Worm (Caenorhabditis elegans) whole organism, young adult: ENCODE data around the gene gtf-2A2.

Experiments
- B0019.2 ChIP-seq: fragments of 200-800 bp; sonication (Bioruptor generic); conservative IDR thresholded peaks from 2 replicates; pipeline ENCODE4 v1.3.6; 2022; ENCODE audit warnings: missing genetic modification reagents, missing genetic modification characterization, missing compliant biosample characterization
- F23B12.7 ChIP-seq: sonication (generic microtip); optimal IDR thresholded peaks from 2 replicates; lab custom pipeline; 2017; ENCODE audit warnings: missing genetic modification characterization, mild to moderate bottlenecking, missing compliant biosample characterization, antibody characterized with exemption, moderate library complexity; ENCODE audit not compliant: insufficient read depth
- F33H1.4 ChIP-seq: fragments of 200-800 bp; sonication (Bioruptor generic); IDR thresholded peaks from 2 replicates; pipeline ENCODE4 v1.3.6; 2022; ENCODE audit warnings: missing genetic modification reagents, missing genetic modification characterization, missing compliant biosample characterization
- T26A5.8 ChIP-seq: sonication (generic microtip); optimal IDR thresholded peaks from 2 replicates; lab custom pipeline; 2016; ENCODE audit warnings: missing genetic modification characterization, missing compliant biosample characterization
- Y53F4B.3 ChIP-seq: fragments of 200-800 bp; sonication (Bioruptor generic); IDR thresholded peaks from 2 replicates; pipeline ENCODE4 v1.3.6; 2022; ENCODE audit warnings: missing genetic modification reagents, missing genetic modification characterization, missing compliant biosample characterization
- Y56A3A.18 ChIP-seq: fragments of 200-800 bp; sonication (Bioruptor generic); IDR thresholded peaks from 2 replicates; pipeline ENCODE4 v1.3.6; 2022; ENCODE audit warnings: missing genetic modification reagents, missing genetic modification characterization, missing compliant biosample characterization
- ZK185.1 ChIP-seq: sonication (generic microtip); optimal IDR thresholded peaks from 2 replicates; lab custom pipeline; 2016; ENCODE audit warnings: mild to moderate bottlenecking, missing genetic modification characterization, missing compliant biosample characterization; ENCODE audit not compliant: poor library complexity, severe bottlenecking
- attf-3 ChIP-seq: fragments of 200-800 bp; sonication (Bioruptor generic); conservative IDR thresholded peaks from 2 replicates; pipeline ENCODE4 v1.3.6; 2022; ENCODE audit warnings: missing genetic modification reagents, missing genetic modification characterization, missing compliant biosample characterization
- attf-6 ChIP-seq: fragments of 200-800 bp; sonication (Bioruptor generic); IDR thresholded peaks from 2 replicates; pipeline ENCODE4 v1.3.6; 2022; ENCODE audit warnings: missing genetic modification reagents, missing genetic modification characterization, missing compliant biosample characterization
- bed-1 ChIP-seq: fragments of 200-800 bp; sonication (Bioruptor generic); IDR thresholded peaks from 2 replicates; pipeline ENCODE4 v1.3.6; 2022; ENCODE audit warnings: missing genetic modification reagents, missing genetic modification characterization, missing compliant biosample characterization
- cebp-1 ChIP-seq, 2 experiments: fragments of 200-800 bp in 1 of 2; sonication (Bioruptor generic) in 1 of 2; sonication (generic microtip) in 1 of 2; IDR thresholded peaks in 1 of 2; optimal IDR thresholded peaks in 1 of 2; 2 replicates each; pipeline versions ENCODE4 v1.3.6 to Lab custom; 2017 to 2022; ENCODE audit warnings: missing compliant biosample characterization in 2 of 2, missing genetic modification characterization in 2 of 2, mild to moderate bottlenecking in 1 of 2, missing genetic modification reagents in 1 of 2, moderate library complexity in 1 of 2
- cebp-2 ChIP-seq: fragments of 200-800 bp; sonication (Bioruptor generic); IDR thresholded peaks from 2 replicates; pipeline ENCODE4 v1.3.6; 2022; ENCODE audit warnings: missing genetic modification characterization, missing compliant biosample characterization
- ceh-27 ChIP-seq: fragments of 200-800 bp; sonication (Bioruptor generic); optimal IDR thresholded peaks from 2 replicates; lab custom pipeline; 2018; ENCODE audit warnings: mild to moderate bottlenecking, missing genetic modification characterization, moderate library complexity, missing compliant biosample characterization
- ceh-79 ChIP-seq: sonication (generic microtip); optimal IDR thresholded peaks from 2 replicates; lab custom pipeline; 2017; ENCODE audit warnings: mild to moderate bottlenecking, missing genetic modification characterization, missing compliant biosample characterization
- ceh-91 ChIP-seq: fragments of 200-800 bp; sonication (Bioruptor generic); IDR thresholded peaks from 2 replicates; pipeline ENCODE4 v1.3.6; 2022; ENCODE audit warnings: missing genetic modification reagents, missing genetic modification characterization, missing compliant biosample characterization
- egl-18 ChIP-seq: fragments of 200-800 bp; sonication (Bioruptor generic); IDR thresholded peaks from 2 replicates; pipeline ENCODE4 v1.3.6; 2022; ENCODE audit warnings: missing genetic modification reagents, missing genetic modification characterization, missing compliant biosample characterization
- egl-44 ChIP-seq: fragments of 200-800 bp; sonication (Bioruptor generic); IDR thresholded peaks from 2 replicates; pipeline ENCODE4 v1.3.6; 2022; ENCODE audit warnings: missing genetic modification reagents, missing genetic modification characterization, missing compliant biosample characterization
- egrh-3 ChIP-seq: fragments of 200-800 bp; sonication (Bioruptor generic); IDR thresholded peaks from 2 replicates; pipeline ENCODE4 v1.3.6; 2022; ENCODE audit warnings: missing genetic modification reagents, missing genetic modification characterization, missing compliant biosample characterization
- hmg-1.2 ChIP-seq: fragments of 200-800 bp; sonication (Bioruptor generic); IDR thresholded peaks from 2 replicates; pipeline ENCODE4 v1.3.6; 2022; ENCODE audit warnings: missing genetic modification reagents, missing genetic modification characterization, missing compliant biosample characterization
- hmg-20 ChIP-seq: fragments of 200-800 bp; sonication (Bioruptor generic); IDR thresholded peaks from 2 replicates; pipeline ENCODE4 v1.3.6; 2022; ENCODE audit warnings: missing genetic modification reagents, missing genetic modification characterization, missing compliant biosample characterization
- hrde-1 ChIP-seq: sonication (generic microtip); optimal IDR thresholded peaks from 2 replicates; lab custom pipeline; 2016; ENCODE audit warnings: missing genetic modification characterization, mild to moderate bottlenecking, missing compliant biosample characterization, moderate library complexity, missing genotype, missing genetic modification reagents, borderline replicate concordance
- lag-1 ChIP-seq: fragments of 200-800 bp; sonication (Bioruptor generic); IDR thresholded peaks from 2 replicates; pipeline ENCODE4 v1.3.6; 2022; ENCODE audit warnings: missing genetic modification reagents, missing genetic modification characterization, missing compliant biosample characterization
- let-526 ChIP-seq: fragments of 200-800 bp; sonication (Bioruptor generic); IDR thresholded peaks from 2 replicates; pipeline ENCODE4 v1.3.6; 2022; ENCODE audit warnings: missing genetic modification reagents, missing genetic modification characterization, missing compliant biosample characterization
- let-607 ChIP-seq, 2 experiments: fragments of 200-800 bp in 1 of 2; sonication (Bioruptor generic) in 1 of 2; sonication (generic microtip) in 1 of 2; optimal IDR thresholded peaks; 2 replicates each; lab custom pipeline; 2016 to 2018; ENCODE audit warnings: mild to moderate bottlenecking in 2 of 2, missing compliant biosample characterization in 2 of 2, missing genetic modification characterization in 2 of 2, moderate library complexity in 2 of 2, missing genotype in 1 of 2
- lin-26 ChIP-seq: fragments of 200-800 bp; sonication (Bioruptor generic); IDR thresholded peaks from 2 replicates; pipeline ENCODE4 v1.3.6; 2022; ENCODE audit warnings: missing genetic modification reagents, missing genetic modification characterization, missing compliant biosample characterization
- madf-8 ChIP-seq: fragments of 200-800 bp; sonication (Bioruptor generic); conservative IDR thresholded peaks from 2 replicates; pipeline ENCODE4 v1.3.6; 2022; ENCODE audit warnings: missing genetic modification reagents, missing genetic modification characterization, missing compliant biosample characterization
- mel-28 ChIP-seq: sonication (generic microtip); optimal IDR thresholded peaks from 2 replicates; lab custom pipeline; 2016; ENCODE audit warnings: borderline replicate concordance, mild to moderate bottlenecking, missing genetic modification characterization, missing compliant biosample characterization
- nfya-1 ChIP-seq: sonication (generic microtip); optimal IDR thresholded peaks from 2 replicates; lab custom pipeline; 2017; ENCODE audit warnings: antibody characterized with exemption, missing compliant biosample characterization, missing genetic modification characterization, borderline replicate concordance; ENCODE audit not compliant: insufficient read depth
- nfya-2 ChIP-seq: fragments of 200-800 bp; sonication (Bioruptor generic); IDR thresholded peaks from 2 replicates; pipeline ENCODE4 v1.3.6; 2022; ENCODE audit warnings: missing genetic modification reagents, missing genetic modification characterization, missing compliant biosample characterization
- nhr-90 ChIP-seq: sonication (generic microtip); optimal IDR thresholded peaks from 2 replicates; lab custom pipeline; 2016; ENCODE audit warnings: missing genotype, mild to moderate bottlenecking, missing genetic modification characterization, missing compliant biosample characterization
- pbrm-1 ChIP-seq: fragments of 200-800 bp; sonication (Bioruptor generic); IDR thresholded peaks from 2 replicates; pipeline ENCODE4 v1.3.6; 2022; ENCODE audit warnings: missing genetic modification reagents, missing genetic modification characterization, missing compliant biosample characterization
- sdz-38 ChIP-seq: sonication (generic microtip); optimal IDR thresholded peaks from 2 replicates; lab custom pipeline; 2016; ENCODE audit warnings: missing genotype, missing genetic modification characterization, missing compliant biosample characterization
- unc-130 ChIP-seq: sonication (generic microtip); optimal IDR thresholded peaks from 2 replicates; lab custom pipeline; 2016; ENCODE audit warnings: missing genetic modification reagents, missing genetic modification characterization, missing compliant biosample characterization
- unc-62 ChIP-seq: fragments of 150-350 bp; optimal IDR thresholded peaks from 2 replicates; lab custom pipeline; 2014; ENCODE audit warnings: missing biosample characterization, missing genetic modification reagents, missing genetic modification characterization
- zfh-2 ChIP-seq: fragments of 200-800 bp; sonication (Bioruptor generic); conservative IDR thresholded peaks from 2 replicates; pipeline ENCODE4 v1.3.6; 2022; ENCODE audit warnings: missing genetic modification reagents, missing genetic modification characterization, missing compliant biosample characterization
- ztf-18 ChIP-seq: sonication (generic microtip); optimal IDR thresholded peaks from 2 replicates; lab custom pipeline; 2016; ENCODE audit warnings: missing genotype, mild to moderate bottlenecking, missing genetic modification characterization, missing compliant biosample characterization
- ztf-25 ChIP-seq: fragments of 200-800 bp; sonication (Bioruptor generic); IDR thresholded peaks from 2 replicates; pipeline ENCODE4 v1.3.6; 2022; ENCODE audit warnings: missing genetic modification reagents, missing genetic modification characterization, missing compliant biosample characterization
- ztf-28 ChIP-seq: fragments of 200-800 bp; sonication (Bioruptor generic); IDR thresholded peaks from 2 replicates; pipeline ENCODE4 v1.3.6; 2022; ENCODE audit warnings: missing genetic modification reagents, missing genetic modification characterization, missing compliant biosample characterization
- ztf-3 ChIP-seq: fragments of 200-800 bp; sonication (Bioruptor generic); optimal IDR thresholded peaks from 2 replicates; lab custom pipeline; 2018; ENCODE audit warnings: mild to moderate bottlenecking, missing genetic modification characterization, missing compliant biosample characterization
- ztf-6 ChIP-seq: fragments of 200-800 bp; sonication (Bioruptor generic); IDR thresholded peaks from 2 replicates; pipeline ENCODE4 v1.3.6; 2022; ENCODE audit warnings: missing genetic modification reagents, missing genetic modification characterization, missing compliant biosample characterization

gtf-2A2 gene

DNA sequence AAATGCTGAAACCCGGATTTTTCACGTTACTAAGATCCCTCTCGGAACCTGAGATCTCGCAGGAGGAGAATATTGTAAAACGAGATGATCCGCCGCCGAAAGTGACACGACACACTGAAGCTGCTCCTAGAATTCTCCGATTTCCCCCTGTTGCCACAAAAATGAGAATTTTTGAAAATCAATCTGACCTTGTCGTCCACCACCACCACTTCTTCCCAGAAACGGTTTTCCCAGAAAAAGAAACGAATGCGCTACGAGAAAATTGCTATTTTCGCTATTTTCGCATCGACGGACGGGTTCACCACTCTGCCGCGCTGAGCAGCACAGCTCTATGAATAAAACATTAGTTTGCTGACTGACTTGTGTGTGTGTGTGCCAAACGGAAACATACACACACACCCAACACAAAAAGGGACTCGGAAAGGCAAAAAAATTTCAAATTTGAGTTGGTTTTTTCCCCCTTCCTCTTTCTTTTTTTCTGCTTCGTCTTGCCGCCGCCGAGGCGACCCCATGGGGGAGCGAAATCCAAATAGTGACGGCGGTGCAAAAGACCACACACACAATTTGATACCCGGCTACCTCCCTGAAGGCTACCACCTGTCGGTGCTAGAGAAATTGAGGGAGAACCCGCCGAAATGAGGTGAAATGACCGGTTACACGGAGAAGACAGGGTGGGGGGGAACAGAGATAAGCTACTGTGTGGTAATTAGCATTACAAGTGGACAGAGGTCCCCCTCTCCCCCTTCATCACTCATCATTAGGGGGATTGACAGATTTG, 11.2 kb upstream of the gtf-2A2 start:
- TF ChIP-seq zfh-2: peak; percentile 58; the same call in 1 of the 2 replicates
- TF ChIP-seq nfya-2 (GFP tag; lab: Robert Waterston, UW): 0 out of 2 replicates have a peak, but pooled peaks have one; percentile 3
- no peak for TF ChIP-seq unc-130 (GFP tag; lab: Kevin White, UChicago)
- no peak for TF ChIP-seq cebp-1 (GFP tag; IDR thresholded peaks at IDR 0.05; lab: Robert Waterston, UW)
- peak; percentile 21 for TF ChIP-seq cebp-1 (tag; optimal IDR thresholded peaks at IDR 0.05; lab: Kevin White, UChicago)
- 0 out of 2 replicates have a peak, but pooled peaks have one; percentile 34 for TF ChIP-seq cebp-2 (GFP tag; lab: Robert Waterston, UW)
- TF ChIP-seq ztf-25 (GFP tag; lab: Robert Waterston, UW): 0 out of 2 replicates have a peak, but pooled peaks have one; percentile 54

DNA sequence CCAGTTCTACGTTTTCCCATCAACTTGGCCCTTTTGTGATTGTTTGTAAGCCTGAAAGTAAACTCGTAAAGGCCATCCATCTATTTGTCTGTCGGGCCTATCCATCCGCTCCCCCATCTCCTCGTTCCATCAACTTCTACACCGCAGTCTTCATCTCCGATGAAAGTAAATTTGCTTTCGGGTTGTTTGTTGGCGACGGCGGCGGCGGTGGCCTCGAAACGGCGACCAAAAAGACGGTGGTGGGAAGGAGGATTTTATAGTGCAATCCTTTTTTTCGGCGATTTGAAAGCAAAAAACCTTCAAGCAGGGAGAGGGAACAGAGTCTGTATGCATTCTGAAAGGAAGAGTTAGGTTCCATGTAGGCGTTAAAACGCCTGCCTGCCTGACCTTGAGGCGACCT, 10.4 kb upstream of the gtf-2A2 start:
- 0 out of 2 replicates have a peak, but pooled peaks have one; percentile 15 for TF ChIP-seq Y56A3A.18 (GFP tag; lab: Robert Waterston, UW)
- TF ChIP-seq sdz-38: no peak
- TF ChIP-seq bed-1 (GFP tag; lab: Robert Waterston, UW): no peak
- TF ChIP-seq, all 124 proteins: peak for 1

- TF ChIP-seq Y56A3A.18 (GFP tag; lab: Robert Waterston, UW): no peak
- TF ChIP-seq nfya-1: no peak
- TF ChIP-seq sdz-38: no peak
- TF ChIP-seq ceh-79 (tag; lab: Kevin White, UChicago): no peak
- TF ChIP-seq Y53F4B.3 (GFP tag; lab: Robert Waterston, UW): no peak
- TF ChIP-seq ZK185.1: peak; percentile 7
- peak; percentile 60; the same call in 1 of the 2 replicates for TF ChIP-seq egl-44 (GFP tag; lab: Robert Waterston, UW)
- TF ChIP-seq lin-26 (GFP tag; lab: Robert Waterston, UW): no peak
- no peak for TF ChIP-seq hrde-1
- peak; percentile 46 for TF ChIP-seq hmg-1.2 (GFP tag; lab: Robert Waterston, UW)
- no peak for TF ChIP-seq ztf-28 (GFP tag; lab: Robert Waterston, UW)
- no peak for TF ChIP-seq F33H1.4 (GFP tag; lab: Robert Waterston, UW)
- no peak for TF ChIP-seq egl-18 (GFP tag; lab: Robert Waterston, UW)
- TF ChIP-seq egrh-3 (GFP tag; lab: Robert Waterston, UW): no peak
- TF ChIP-seq mel-28 (tag; lab: Kevin White, UChicago): no peak
- TF ChIP-seq ceh-91: no peak
- TF ChIP-seq cebp-2 (GFP tag; lab: Robert Waterston, UW): no peak
- TF ChIP-seq unc-62 (GFP tag; lab: Kevin White, UChicago): no peak
- no peak for TF ChIP-seq nfya-2 (GFP tag; lab: Robert Waterston, UW)
- peak; percentile 44 for TF ChIP-seq nhr-90
- TF ChIP-seq ztf-6 (GFP tag; lab: Robert Waterston, UW): no peak
- TF ChIP-seq B0019.2 (GFP tag; lab: Robert Waterston, UW): no peak
- 0 out of 2 replicates have a peak, but pooled peaks have one; percentile 45 for TF ChIP-seq let-526 (GFP tag; lab: Robert Waterston, UW)
- 0 out of 2 replicates have a peak, but pooled peaks have one; percentile 36 for TF ChIP-seq pbrm-1
- no peak for TF ChIP-seq ztf-3 (GFP tag; lab: Kevin White, UChicago)
- peak; percentile 54 to 79 for TF ChIP-seq let-607 (tag; optimal IDR thresholded peaks at IDR 0.05; lab: Kevin White, UChicago)
- TF ChIP-seq hmg-20 (GFP tag; lab: Robert Waterston, UW): no peak
- TF ChIP-seq lag-1 (GFP tag; lab: Robert Waterston, UW): no peak
- no peak for TF ChIP-seq ceh-27 (GFP tag; lab: Kevin White, UChicago)
- TF ChIP-seq attf-3 (GFP tag; lab: Robert Waterston, UW): no peak
- peak; percentile 7 for TF ChIP-seq ztf-18 (tag; lab: Kevin White, UChicago)
- no peak for TF ChIP-seq attf-6 (GFP tag; lab: Robert Waterston, UW)
- peak; percentile 65 for TF ChIP-seq F23B12.7 (tag; lab: Kevin White, UChicago)
- TF ChIP-seq madf-8 (GFP tag; lab: Robert Waterston, UW): no peak
- TF ChIP-seq T26A5.8 (tag; lab: Kevin White, UChicago): no peak
Observed at ce11 chrIII:12614669-12615451, 9.7 kb upstream of the gtf-2A2 start.
